Worm (Caenorhabditis elegans) whole organism, L3 larva: ENCODE results near the gene C06A6.7.
A peak's percentile ranks its signal among the peaks of the same experiment; 100 is the strongest.

Source experiments
- aly-2 ChIP-seq: fragments of 150-350 bp; optimal IDR thresholded peaks from 2 replicates; lab custom pipeline; 2014; ENCODE audit warnings: missing biosample characterization, missing genetic modification characterization
- daf-12 ChIP-seq: fragments of 150-350 bp; optimal IDR thresholded peaks from 2 replicates; lab custom pipeline; 2014; ENCODE audit warnings: missing biosample characterization, missing genetic modification reagents, missing genetic modification characterization
- egl-27 ChIP-seq: sonication (generic microtip); optimal IDR thresholded peaks from 4 replicates; lab custom pipeline; 2017; ENCODE audit warnings: missing biosample characterization, missing genetic modification reagents, missing genetic modification characterization
- elt-1 ChIP-seq: fragments of 150-350 bp; optimal IDR thresholded peaks from 2 replicates; lab custom pipeline; 2014; ENCODE audit warnings: missing biosample characterization, missing genetic modification characterization
- elt-3 ChIP-seq, 3 experiments: fragments of 150-350 bp in 1 of 3; sonication (generic microtip) in 2 of 3; optimal IDR thresholded peaks; 2 replicates in 2 of 3; 4 replicates in 1 of 3; lab custom pipeline; 2014 to 2017; ENCODE audit warnings: missing biosample characterization in 3 of 3, missing genetic modification characterization in 3 of 3
- fkh-10 ChIP-seq: sonication (generic microtip); optimal IDR thresholded peaks from 2 replicates; lab custom pipeline; 2017; ENCODE audit warnings: missing biosample characterization, missing genetic modification reagents, missing genetic modification characterization
- fkh-2 ChIP-seq: fragments of 150-350 bp; optimal IDR thresholded peaks from 2 replicates; lab custom pipeline; 2014; ENCODE audit warnings: missing biosample characterization, missing genetic modification reagents, missing genetic modification characterization
- nhr-237 ChIP-seq: fragments of 150-350 bp; optimal IDR thresholded peaks from 2 replicates; lab custom pipeline; 2014; ENCODE audit warnings: missing biosample characterization, missing genetic modification characterization
- nhr-25 ChIP-seq: sonication (generic microtip); optimal IDR thresholded peaks from 2 replicates; lab custom pipeline; 2017; ENCODE audit warnings: missing biosample characterization, missing genetic modification characterization
- nhr-67 ChIP-seq: fragments of 150-350 bp; optimal IDR thresholded peaks from 2 replicates; lab custom pipeline; 2014; ENCODE audit warnings: missing biosample characterization, missing genetic modification characterization
- nhr-76 ChIP-seq: fragments of 150-350 bp; sonication (generic microtip); optimal IDR thresholded peaks from 5 replicates; lab custom pipeline; 2014; ENCODE audit warnings: missing biosample characterization, missing genetic modification characterization
- snpc-4 ChIP-seq: fragments of 150-350 bp; optimal IDR thresholded peaks from 2 replicates; lab custom pipeline; 2014; ENCODE audit warnings: missing biosample characterization, missing genetic modification characterization
- tbx-2 ChIP-seq: sonication (generic microtip); optimal IDR thresholded peaks from 2 replicates; lab custom pipeline; 2016; ENCODE audit warnings: mild to moderate bottlenecking, missing genetic modification characterization, missing compliant biosample characterization
- unc-62 ChIP-seq: fragments of 150-350 bp; sonication (generic microtip); optimal IDR thresholded peaks from 4 replicates; lab custom pipeline; 2014; ENCODE audit warnings: missing biosample characterization, missing genetic modification reagents, missing genetic modification characterization

DNA sequence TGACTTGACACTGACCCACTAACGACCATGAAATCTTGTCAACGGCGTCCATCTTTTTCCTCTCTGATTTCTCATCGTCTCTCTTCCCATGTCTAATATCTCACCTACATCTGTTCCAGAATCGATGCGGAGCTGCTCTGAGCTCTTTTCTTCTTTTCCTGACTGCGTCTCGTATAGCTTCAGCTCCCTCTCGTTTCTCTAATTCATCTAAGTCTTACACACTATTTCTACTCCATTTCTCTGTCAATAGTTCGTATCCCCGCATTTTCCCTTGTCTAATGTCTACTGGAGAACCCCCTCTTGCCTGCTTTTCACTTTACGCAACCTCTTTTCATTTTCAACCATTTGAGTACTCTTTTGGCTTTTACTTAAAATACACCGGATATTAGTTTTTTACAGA is 20.5 kb downstream of the C06A6.7 start, which contains the start of gene ric-3:
- TF ChIP-seq fkh-10 (GFP tag; lab: Kevin White, UChicago) = no peak
- no peak for TF ChIP-seq elt-3 (tag; optimal IDR thresholded peaks at IDR 0.05; lab: Kevin White, UChicago)
- TF ChIP-seq unc-62 (GFP tag; lab: Kevin White, UChicago) = peak; percentile 44
- no peak for TF ChIP-seq nhr-25 (tag; lab: Kevin White, UChicago)
- peak; percentile 40 for TF ChIP-seq snpc-4 (tag; lab: Kevin White, UChicago)
- no peak for TF ChIP-seq egl-27
- TF ChIP-seq nhr-237 (tag; lab: Kevin White, UChicago) = no peak
- no peak for TF ChIP-seq nhr-67 (tag; lab: Kevin White, UChicago)
- TF ChIP-seq aly-2 (tag; lab: Kevin White, UChicago) = no peak
- no peak for TF ChIP-seq tbx-2 (tag; lab: Kevin White, UChicago)
- TF ChIP-seq elt-1 (tag; lab: Kevin White, UChicago) = no peak
- TF ChIP-seq nhr-76 (tag; lab: Kevin White, UChicago) = no peak
- no peak for TF ChIP-seq daf-12 (tag; lab: Kevin White, UChicago)
- TF ChIP-seq fkh-2 (tag; lab: Kevin White, UChicago) = no peak
